Worm (Caenorhabditis elegans) whole organism, L4 larva: Measurements from ENCODE around the gene cdk-12.

Experiments used
- F37D6.2 ChIP-seq: sonication (generic microtip); optimal IDR thresholded peaks from 2 replicates; lab custom pipeline; 2016; ENCODE audit warnings: mild to moderate bottlenecking, missing genetic modification characterization, missing compliant biosample characterization
- F49E8.2 ChIP-seq: sonication (generic microtip); optimal IDR thresholded peaks from 2 replicates; lab custom pipeline; 2016; ENCODE audit warnings: missing compliant biosample characterization, mild to moderate bottlenecking, missing genetic modification characterization, borderline replicate concordance
- T20F7.1 ChIP-seq: fragments of 200-800 bp; sonication (Bioruptor generic); optimal IDR thresholded peaks from 2 replicates; lab custom pipeline; 2018; ENCODE audit warnings: mild to moderate bottlenecking, missing genetic modification characterization, missing compliant biosample characterization
- aha-1 ChIP-seq: fragments of 150-350 bp; peaks from one replicate; lab custom pipeline; 2014; ENCODE audit warnings: missing biosample characterization, missing genetic modification characterization
- attf-4 ChIP-seq: sonication (generic microtip); optimal IDR thresholded peaks from 3 replicates; lab custom pipeline; 2017; ENCODE audit warnings: missing biosample characterization, missing genetic modification characterization
- ceh-20 ChIP-seq: fragments of 200-800 bp; sonication (Bioruptor generic); IDR thresholded peaks from 2 replicates; pipeline ENCODE4 v1.3.6; 2022; ENCODE audit warnings: missing genetic modification reagents, missing genetic modification characterization, missing compliant biosample characterization
- ceh-28 ChIP-seq: fragments of 150-350 bp; optimal IDR thresholded peaks from 2 replicates; lab custom pipeline; 2014; ENCODE audit warnings: missing biosample characterization, missing genetic modification reagents, missing genetic modification characterization
- ceh-32 ChIP-seq: sonication (generic microtip); optimal IDR thresholded peaks from 2 replicates; lab custom pipeline; 2016; ENCODE audit warnings: mild to moderate bottlenecking, missing genetic modification characterization, missing compliant biosample characterization; ENCODE audit not compliant: poor library complexity
- ces-1 ChIP-seq: fragments of 150-350 bp; sonication (generic microtip); optimal IDR thresholded peaks from 4 replicates; lab custom pipeline; 2014; ENCODE audit warnings: missing biosample characterization, missing genetic modification reagents, missing genetic modification characterization
- ctbp-1 ChIP-seq: fragments of 200-800 bp; sonication (Bioruptor generic); IDR thresholded peaks from 2 replicates; pipeline ENCODE4 v1.3.6; 2022; ENCODE audit warnings: missing genetic modification reagents, missing genetic modification characterization, missing compliant biosample characterization
- daf-16 ChIP-seq, 3 experiments: sonication (generic microtip); optimal IDR thresholded peaks; 2 replicates each; lab custom pipeline; 2016 to 2017; ENCODE audit warnings: missing genetic modification characterization in 3 of 3, missing genetic modification reagents in 3 of 3, mild to moderate bottlenecking in 2 of 3, missing compliant biosample characterization in 2 of 3, missing biosample characterization in 1 of 3, moderate library complexity in 1 of 3
- egl-43 ChIP-seq: fragments of 200-800 bp; sonication (Bioruptor generic); IDR thresholded peaks from 2 replicates; pipeline ENCODE4 v1.3.6; 2022; ENCODE audit warnings: missing genetic modification reagents, missing genetic modification characterization, missing compliant biosample characterization
- hif-1 ChIP-seq, 2 experiments: sonication (generic microtip); optimal IDR thresholded peaks; 2 replicates each; lab custom pipeline; 2016 to 2017; ENCODE audit warnings: missing compliant biosample characterization in 2 of 2, missing genetic modification characterization in 2 of 2, missing genetic modification reagents in 2 of 2, missing genotype in 2 of 2, mild to moderate bottlenecking in 1 of 2
- hlh-11 ChIP-seq: fragments of 200-800 bp; sonication (Bioruptor generic); optimal IDR thresholded peaks from 2 replicates; lab custom pipeline; 2018; ENCODE audit warnings: mild to moderate bottlenecking, missing genetic modification characterization, missing compliant biosample characterization
- jun-1 ChIP-seq: fragments of 150-350 bp; optimal IDR thresholded peaks from 2 replicates; lab custom pipeline; 2014; ENCODE audit warnings: missing biosample characterization, missing genetic modification reagents, missing genetic modification characterization
- lir-3 ChIP-seq: sonication (generic microtip); optimal IDR thresholded peaks from 2 replicates; lab custom pipeline; 2016; ENCODE audit warnings: mild to moderate bottlenecking, missing genetic modification characterization, missing compliant biosample characterization
- lsy-2 ChIP-seq, 2 experiments: fragments of 150-350 bp in 1 of 2; sonication (generic microtip) in 1 of 2; optimal IDR thresholded peaks; 2 replicates each; lab custom pipeline; 2014 to 2017; ENCODE audit warnings: missing biosample characterization in 2 of 2, missing genetic modification characterization in 2 of 2
- mdl-1 ChIP-seq, 2 experiments: fragments of 150-350 bp in 1 of 2; sonication (generic microtip) in 1 of 2; optimal IDR thresholded peaks; 2 replicates each; lab custom pipeline; 2014 to 2017; ENCODE audit warnings: missing biosample characterization in 2 of 2, missing genetic modification characterization in 2 of 2
- nhr-102 ChIP-seq: sonication (generic microtip); optimal IDR thresholded peaks from 2 replicates; lab custom pipeline; 2016; ENCODE audit warnings: mild to moderate bottlenecking, missing genetic modification characterization, moderate library complexity, missing compliant biosample characterization
- nhr-25 ChIP-seq: sonication (generic microtip); optimal IDR thresholded peaks from 2 replicates; lab custom pipeline; 2017; ENCODE audit warnings: missing genetic modification characterization, mild to moderate bottlenecking, missing compliant biosample characterization, antibody characterized with exemption, moderate library complexity, borderline replicate concordance; ENCODE audit not compliant: insufficient read depth
- nhr-41 ChIP-seq: fragments of 200-800 bp; sonication (Bioruptor generic); IDR thresholded peaks from 2 replicates; pipeline ENCODE4 v1.3.6; 2022; ENCODE audit warnings: missing genetic modification reagents, missing genetic modification characterization, missing compliant biosample characterization
- nhr-42 ChIP-seq: fragments of 200-800 bp; sonication (Bioruptor generic); IDR thresholded peaks from 2 replicates; pipeline ENCODE4 v1.3.6; 2022; ENCODE audit warnings: missing genetic modification characterization, missing compliant biosample characterization
- nhr-6 ChIP-seq: fragments of 150-350 bp; optimal IDR thresholded peaks from 2 replicates; lab custom pipeline; 2014; ENCODE audit warnings: missing biosample characterization, missing genetic modification characterization
- nhr-76 ChIP-seq: fragments of 150-350 bp; optimal IDR thresholded peaks from 2 replicates; lab custom pipeline; 2014; ENCODE audit warnings: missing biosample characterization, missing genetic modification characterization
- php-3 ChIP-seq: fragments of 200-800 bp; sonication (Bioruptor generic); IDR thresholded peaks from 2 replicates; pipeline ENCODE4 v1.3.6; 2022; ENCODE audit warnings: missing genetic modification reagents, missing genetic modification characterization, missing compliant biosample characterization
- set-16 ChIP-seq: fragments of 200-800 bp; sonication (Bioruptor generic); IDR thresholded peaks from 2 replicates; pipeline ENCODE4 v1.3.6; 2022; ENCODE audit warnings: missing genetic modification reagents, missing genetic modification characterization, missing compliant biosample characterization
- spr-1 ChIP-seq: sonication (generic microtip); optimal IDR thresholded peaks from 2 replicates; lab custom pipeline; 2016; ENCODE audit warnings: mild to moderate bottlenecking, missing genetic modification characterization, missing compliant biosample characterization
- spr-3 ChIP-seq: fragments of 200-800 bp; sonication (Bioruptor generic); optimal IDR thresholded peaks from 2 replicates; lab custom pipeline; 2018; ENCODE audit warnings: mild to moderate bottlenecking, missing genetic modification characterization, missing compliant biosample characterization
- unc-62 ChIP-seq, 3 experiments: fragments of 150-350 bp in 1 of 3; sonication (generic microtip); optimal IDR thresholded peaks in 2 of 3; peaks in 1 of 3; 1 replicate in 1 of 3; 2 replicates in 2 of 3; lab custom pipeline; 2014 to 2017; ENCODE audit warnings: missing biosample characterization in 3 of 3, missing genetic modification characterization in 3 of 3, missing genetic modification reagents in 3 of 3, missing genotype in 1 of 3
- vab-7 ChIP-seq: fragments of 200-800 bp; sonication (Bioruptor generic); IDR thresholded peaks from 2 replicates; pipeline ENCODE4 v1.3.6; 2022; ENCODE audit warnings: missing genetic modification reagents, missing genetic modification characterization, missing compliant biosample characterization
- zip-2 ChIP-seq: fragments of 150-350 bp; optimal IDR thresholded peaks from 2 replicates; lab custom pipeline; 2014; ENCODE audit warnings: missing biosample characterization, missing genetic modification characterization

The cdk-12 gene

ce11 chrIII:4369381-4369809 lies 36.6 kb downstream of the cdk-12 start (continued):
- TF ChIP-seq spr-3 (GFP tag; lab: Kevin White, UChicago) (peak; percentile 51), nhr-6 (peak; percentile 30), vab-7 (GFP tag; lab: Robert Waterston, UW) (peak; percentile 58; the same call in 1 of the 2 replicates), egl-43 (GFP tag; lab: Robert Waterston, UW) (peak; percentile 94), lir-3 (tag; lab: Kevin White, UChicago) (peak; percentile 52), jun-1 (peak; percentile 6), F37D6.2 (tag; lab: Kevin White, UChicago) (peak; percentile 8)

- no peak for TF ChIP-seq T20F7.1 (GFP tag; lab: Kevin White, UChicago)
- TF ChIP-seq ceh-28 (tag; lab: Kevin White, UChicago): no peak
- no peak for TF ChIP-seq ces-1 (GFP tag; lab: Kevin White, UChicago)
- TF ChIP-seq nhr-102: no peak
- TF ChIP-seq mdl-1 (tag; optimal IDR thresholded peaks at IDR 0.05; lab: Kevin White, UChicago): no peak
- no peak for TF ChIP-seq ceh-32 (tag; lab: Kevin White, UChicago)
- no peak for TF ChIP-seq egl-43 (GFP tag; lab: Robert Waterston, UW)
- TF ChIP-seq nhr-76 (tag; lab: Kevin White, UChicago): no peak
- no peak for TF ChIP-seq ceh-20
- no peak for TF ChIP-seq ctbp-1
- TF ChIP-seq unc-62 (GFP tag; optimal IDR thresholded peaks at IDR 0.05 in 1 of 2; lab: Kevin White, UChicago): no peak
- no peak for TF ChIP-seq unc-62 (tag; optimal IDR thresholded peaks at IDR 0.05; lab: Kevin White, UChicago)
- TF ChIP-seq attf-4 (tag; lab: Kevin White, UChicago): no peak
- no peak for TF ChIP-seq set-16 (GFP tag; lab: Robert Waterston, UW)
- no peak for TF ChIP-seq php-3 (GFP tag; lab: Robert Waterston, UW)
These were observed 37.8 kb downstream of the cdk-12 start, which contains the start of gene ckb-3 for ce11 chrIII:4370585-4370984. TSS of gene ckb-3 (plus strand) at chrIII:4370885.

- TF ChIP-seq nhr-42 (no peak), daf-16 (GFP tag; optimal IDR thresholded peaks at IDR 0.05; lab: Kevin White, UChicago) (no peak), daf-16 (tag; optimal IDR thresholded peaks at IDR 0.05; lab: Kevin White, UChicago) (peak; percentile 97), aha-1 (tag; lab: Kevin White, UChicago) (no peak)
These were observed 40.1 kb downstream of the cdk-12 start for ce11 chrIII:4372894-4373293.

DNA sequence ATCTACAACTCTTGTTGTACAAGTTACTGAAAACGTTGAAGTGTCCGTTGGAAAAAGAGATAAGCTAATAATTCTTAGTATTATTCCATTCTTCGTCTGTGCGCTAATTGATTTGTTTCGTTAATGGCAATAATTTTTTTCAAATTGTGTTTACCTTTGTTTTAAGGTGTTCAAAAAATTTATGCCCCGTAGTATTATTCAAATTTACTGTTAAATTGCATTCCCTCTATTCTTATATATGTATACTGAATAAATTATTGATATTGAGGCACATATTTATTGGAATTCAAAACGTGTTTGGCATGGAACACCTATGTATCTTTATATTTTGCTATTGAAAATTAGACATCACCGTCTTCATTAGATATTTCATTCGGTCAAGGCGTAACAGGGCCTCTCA lies 42.1 kb downstream of the cdk-12 start, which contains the start of gene pals-26:
Gene pals-26 (plus strand): TSS at position 301 of the 400 bp plus-strand sequence.
- TF ChIP-seq nhr-6: no peak
- TF ChIP-seq spr-1: no peak
- TF ChIP-seq nhr-41 (GFP tag; lab: Robert Waterston, UW): no peak
- no peak for TF ChIP-seq F49E8.2 (tag; lab: Kevin White, UChicago)
- no peak for TF ChIP-seq nhr-76 (tag; lab: Kevin White, UChicago)
- no peak for TF ChIP-seq hif-1 (tag; optimal IDR thresholded peaks at IDR 0.05; lab: Kevin White, UChicago)
- no peak for TF ChIP-seq hlh-11 (tag; lab: Kevin White, UChicago)
- no peak for TF ChIP-seq attf-4 (tag; lab: Kevin White, UChicago)
- TF ChIP-seq lsy-2 (tag; optimal IDR thresholded peaks at IDR 0.05; lab: Kevin White, UChicago): no peak
- no peak for TF ChIP-seq zip-2 (tag; lab: Kevin White, UChicago)
- no peak for TF ChIP-seq nhr-25 (tag; lab: Kevin White, UChicago)
- TF ChIP-seq ceh-28 (tag; lab: Kevin White, UChicago): no peak
